Worm (Caenorhabditis elegans) whole organism, L4 larva: ENCODE measurements around the gene inf-1.

Experiments
- D1046.2 ChIP-seq: fragments of 200-800 bp; sonication (Bioruptor generic); IDR thresholded peaks from 2 replicates; pipeline ENCODE4 v1.3.6; 2022; ENCODE audit warnings: missing genetic modification characterization, missing compliant biosample characterization
- F26F4.8 ChIP-seq: fragments of 200-800 bp; sonication (Bioruptor generic); conservative IDR thresholded peaks from 2 replicates; pipeline ENCODE4 v1.3.6; 2022; ENCODE audit warnings: missing genetic modification characterization, missing compliant biosample characterization
- F37D6.2 ChIP-seq: sonication (generic microtip); optimal IDR thresholded peaks from 2 replicates; lab custom pipeline; 2016; ENCODE audit warnings: mild to moderate bottlenecking, missing genetic modification characterization, missing compliant biosample characterization
- F44E2.7 ChIP-seq: fragments of 200-800 bp; sonication (Bioruptor generic); IDR thresholded peaks from 2 replicates; pipeline ENCODE4 v2.1.2; 2022; ENCODE audit warnings: missing genetic modification characterization, missing compliant biosample characterization
- F49E8.2 ChIP-seq: sonication (generic microtip); optimal IDR thresholded peaks from 2 replicates; lab custom pipeline; 2016; ENCODE audit warnings: missing compliant biosample characterization, mild to moderate bottlenecking, missing genetic modification characterization, borderline replicate concordance
- T26A8.4 ChIP-seq: fragments of 200-800 bp; sonication (Bioruptor generic); IDR thresholded peaks from 2 replicates; pipeline ENCODE4 v1.3.6; 2022; ENCODE audit warnings: missing genetic modification characterization, missing compliant biosample characterization
- Y105C5A.15 ChIP-seq: fragments of 200-800 bp; sonication (Bioruptor generic); IDR thresholded peaks from 2 replicates; pipeline ENCODE4 v1.3.6; 2022; ENCODE audit warnings: missing genetic modification characterization, missing compliant biosample characterization
- Y75B8A.6 ChIP-seq: fragments of 200-800 bp; sonication (Bioruptor generic); IDR thresholded peaks from 2 replicates; pipeline ENCODE4 v1.3.6; 2022; ENCODE audit warnings: missing genetic modification reagents, missing genetic modification characterization, missing compliant biosample characterization
- aha-1 ChIP-seq: fragments of 150-350 bp; peaks from one replicate; lab custom pipeline; 2014; ENCODE audit warnings: missing biosample characterization, missing genetic modification characterization
- ama-1 ChIP-seq: fragments of 150-350 bp; optimal IDR thresholded peaks from 2 replicates; lab custom pipeline; 2014; ENCODE audit warnings: inconsistent platforms, mixed read lengths
- ceh-28 ChIP-seq: fragments of 150-350 bp; optimal IDR thresholded peaks from 2 replicates; lab custom pipeline; 2014; ENCODE audit warnings: missing biosample characterization, missing genetic modification reagents, missing genetic modification characterization
- ceh-32 ChIP-seq: sonication (generic microtip); optimal IDR thresholded peaks from 2 replicates; lab custom pipeline; 2016; ENCODE audit warnings: mild to moderate bottlenecking, missing genetic modification characterization, missing compliant biosample characterization; ENCODE audit not compliant: poor library complexity
- ceh-44 ChIP-seq: fragments of 200-800 bp; sonication (Bioruptor generic); IDR thresholded peaks from 2 replicates; pipeline ENCODE4 v1.3.6; 2022; ENCODE audit warnings: missing genetic modification reagents, missing genetic modification characterization, missing compliant biosample characterization
- ceh-82 ChIP-seq: sonication (generic microtip); optimal IDR thresholded peaks from 2 replicates; lab custom pipeline; 2017; ENCODE audit warnings: missing biosample characterization, missing genetic modification characterization
- ctbp-1 ChIP-seq: fragments of 200-800 bp; sonication (Bioruptor generic); IDR thresholded peaks from 2 replicates; pipeline ENCODE4 v1.3.6; 2022; ENCODE audit warnings: missing genetic modification reagents, missing genetic modification characterization, missing compliant biosample characterization
- daf-12 ChIP-seq: fragments of 150-350 bp; optimal IDR thresholded peaks from 2 replicates; lab custom pipeline; 2014; ENCODE audit warnings: missing biosample characterization, missing genetic modification reagents, missing genetic modification characterization
- daf-16 ChIP-seq, 3 experiments: sonication (generic microtip); optimal IDR thresholded peaks; 2 replicates each; lab custom pipeline; 2016 to 2017; ENCODE audit warnings: missing genetic modification characterization in 3 of 3, missing genetic modification reagents in 3 of 3, mild to moderate bottlenecking in 2 of 3, missing compliant biosample characterization in 2 of 3, missing biosample characterization in 1 of 3, moderate library complexity in 1 of 3
- daf-8 ChIP-seq: fragments of 200-800 bp; sonication (Bioruptor generic); IDR thresholded peaks from 2 replicates; pipeline ENCODE4 v1.3.6; 2022; ENCODE audit warnings: missing genetic modification characterization, missing compliant biosample characterization
- dmd-6 ChIP-seq: fragments of 200-800 bp; sonication (Bioruptor generic); IDR thresholded peaks from 2 replicates; pipeline ENCODE4 v1.3.6; 2022; ENCODE audit warnings: missing genetic modification reagents, missing genetic modification characterization, missing compliant biosample characterization
- dmd-8 ChIP-seq: fragments of 200-800 bp; sonication (Bioruptor generic); IDR thresholded peaks from 2 replicates; pipeline ENCODE4 v1.3.6; 2022; ENCODE audit warnings: missing genetic modification characterization, missing compliant biosample characterization
- duxl-1 ChIP-seq: sonication (generic microtip); optimal IDR thresholded peaks from 2 replicates; lab custom pipeline; 2016; ENCODE audit warnings: mild to moderate bottlenecking, missing genetic modification characterization, moderate library complexity, missing compliant biosample characterization; ENCODE audit not compliant: poor library complexity
- fos-1 ChIP-seq: fragments of 150-350 bp; optimal IDR thresholded peaks from 2 replicates; lab custom pipeline; 2014; ENCODE audit warnings: missing biosample characterization, missing genetic modification characterization
- hlh-30 ChIP-seq: sonication (generic microtip); optimal IDR thresholded peaks from 2 replicates; lab custom pipeline; 2017; ENCODE audit warnings: antibody characterized with exemption, mild to moderate bottlenecking, missing genetic modification characterization, missing compliant biosample characterization; ENCODE audit not compliant: insufficient read depth
- lin-29 ChIP-seq: fragments of 200-800 bp; sonication (Bioruptor generic); IDR thresholded peaks from 2 replicates; pipeline ENCODE4 v1.3.6; 2022; ENCODE audit warnings: missing genetic modification reagents, missing genetic modification characterization, missing compliant biosample characterization
- lin-38 ChIP-seq: fragments of 200-800 bp; sonication (Bioruptor generic); IDR thresholded peaks from 2 replicates; pipeline ENCODE4 v1.3.6; 2022; ENCODE audit warnings: missing genetic modification reagents, missing genetic modification characterization, missing compliant biosample characterization
- lin-39 ChIP-seq: fragments of 150-350 bp; optimal IDR thresholded peaks from 2 replicates; lab custom pipeline; 2014; ENCODE audit warnings: missing biosample characterization, missing genetic modification reagents, missing genetic modification characterization
- lir-3 ChIP-seq: sonication (generic microtip); optimal IDR thresholded peaks from 2 replicates; lab custom pipeline; 2016; ENCODE audit warnings: mild to moderate bottlenecking, missing genetic modification characterization, missing compliant biosample characterization
- madf-9 ChIP-seq: fragments of 200-800 bp; sonication (Bioruptor generic); conservative IDR thresholded peaks from 2 replicates; pipeline ENCODE4 v1.3.6; 2022; ENCODE audit warnings: missing genetic modification reagents, missing genetic modification characterization, missing compliant biosample characterization
- mdl-1 ChIP-seq, 2 experiments: fragments of 150-350 bp in 1 of 2; sonication (generic microtip) in 1 of 2; optimal IDR thresholded peaks; 2 replicates each; lab custom pipeline; 2014 to 2017; ENCODE audit warnings: missing biosample characterization in 2 of 2, missing genetic modification characterization in 2 of 2
- mdt-29 ChIP-seq: fragments of 200-800 bp; sonication (Bioruptor generic); IDR thresholded peaks from 2 replicates; pipeline ENCODE4 v1.3.6; 2022; ENCODE audit warnings: missing genetic modification reagents, missing genetic modification characterization, missing compliant biosample characterization
- mep-1 ChIP-seq: fragments of 150-350 bp; sonication (generic microtip); optimal IDR thresholded peaks from 3 replicates; lab custom pipeline; 2014; ENCODE audit warnings: missing biosample characterization, missing genetic modification characterization
- mxl-3 ChIP-seq: fragments of 200-800 bp; sonication (Bioruptor generic); optimal IDR thresholded peaks from 2 replicates; lab custom pipeline; 2018; ENCODE audit warnings: mild to moderate bottlenecking, missing genetic modification characterization, missing compliant biosample characterization
- nhr-102 ChIP-seq: sonication (generic microtip); optimal IDR thresholded peaks from 2 replicates; lab custom pipeline; 2016; ENCODE audit warnings: mild to moderate bottlenecking, missing genetic modification characterization, moderate library complexity, missing compliant biosample characterization
- nhr-237 ChIP-seq: sonication (generic microtip); optimal IDR thresholded peaks from 2 replicates; lab custom pipeline; 2017; ENCODE audit warnings: missing biosample characterization, missing genetic modification characterization
- nhr-25 ChIP-seq: sonication (generic microtip); optimal IDR thresholded peaks from 2 replicates; lab custom pipeline; 2017; ENCODE audit warnings: missing genetic modification characterization, mild to moderate bottlenecking, missing compliant biosample characterization, antibody characterized with exemption, moderate library complexity, borderline replicate concordance; ENCODE audit not compliant: insufficient read depth
- nhr-42 ChIP-seq: fragments of 200-800 bp; sonication (Bioruptor generic); IDR thresholded peaks from 2 replicates; pipeline ENCODE4 v1.3.6; 2022; ENCODE audit warnings: missing genetic modification characterization, missing compliant biosample characterization
- nhr-48 ChIP-seq: sonication (generic microtip); optimal IDR thresholded peaks from 2 replicates; lab custom pipeline; 2016; ENCODE audit warnings: mild to moderate bottlenecking, missing genetic modification characterization, missing compliant biosample characterization
- nhr-76 ChIP-seq: fragments of 150-350 bp; optimal IDR thresholded peaks from 2 replicates; lab custom pipeline; 2014; ENCODE audit warnings: missing biosample characterization, missing genetic modification characterization
- nhr-77 ChIP-seq: fragments of 150-350 bp; optimal IDR thresholded peaks from 2 replicates; lab custom pipeline; 2014; ENCODE audit warnings: missing biosample characterization, missing genetic modification characterization
- pha-4 ChIP-seq, 2 experiments: fragments of 150-350 bp in 1 of 2; fragments of 200-800 bp in 1 of 2; sonication (Bioruptor generic) in 1 of 2; IDR thresholded peaks in 1 of 2; optimal IDR thresholded peaks in 1 of 2; 2 replicates each; pipeline versions ENCODE4 v1.3.6 to Lab custom; 2014 to 2022; ENCODE audit warnings: missing genetic modification characterization in 2 of 2, missing genetic modification reagents in 2 of 2, missing biosample characterization in 1 of 2, missing compliant biosample characterization in 1 of 2
- rbr-2 ChIP-seq: sonication (generic microtip); optimal IDR thresholded peaks from 2 replicates; lab custom pipeline; 2016; ENCODE audit warnings: missing genotype, missing genetic modification characterization, missing compliant biosample characterization
- skn-1 ChIP-seq: fragments of 150-350 bp; optimal IDR thresholded peaks from 2 replicates; lab custom pipeline; 2014; ENCODE audit warnings: missing biosample characterization, missing genetic modification characterization
- spr-1 ChIP-seq: sonication (generic microtip); optimal IDR thresholded peaks from 2 replicates; lab custom pipeline; 2016; ENCODE audit warnings: mild to moderate bottlenecking, missing genetic modification characterization, missing compliant biosample characterization
- spr-3 ChIP-seq: fragments of 200-800 bp; sonication (Bioruptor generic); optimal IDR thresholded peaks from 2 replicates; lab custom pipeline; 2018; ENCODE audit warnings: mild to moderate bottlenecking, missing genetic modification characterization, missing compliant biosample characterization
- tag-97 ChIP-seq: fragments of 200-800 bp; sonication (Bioruptor generic); IDR thresholded peaks from 2 replicates; pipeline ENCODE4 v1.3.6; 2022; ENCODE audit warnings: missing genetic modification characterization, missing compliant biosample characterization
- tra-1 ChIP-seq: fragments of 200-800 bp; sonication (Bioruptor generic); IDR thresholded peaks from 2 replicates; pipeline ENCODE4 v1.3.6; 2022; ENCODE audit warnings: missing genetic modification reagents, missing genetic modification characterization, missing compliant biosample characterization
- unc-39 ChIP-seq: sonication (generic microtip); optimal IDR thresholded peaks from 2 replicates; lab custom pipeline; 2017; ENCODE audit warnings: missing biosample characterization, missing genetic modification characterization
- unc-62 ChIP-seq, 3 experiments: fragments of 150-350 bp in 1 of 3; sonication (generic microtip); optimal IDR thresholded peaks in 2 of 3; peaks in 1 of 3; 1 replicate in 1 of 3; 2 replicates in 2 of 3; lab custom pipeline; 2014 to 2017; ENCODE audit warnings: missing biosample characterization in 3 of 3, missing genetic modification characterization in 3 of 3, missing genetic modification reagents in 3 of 3, missing genotype in 1 of 3
- zag-1 ChIP-seq: fragments of 150-350 bp; optimal IDR thresholded peaks from 2 replicates; lab custom pipeline; 2014; ENCODE audit warnings: missing biosample characterization, missing genetic modification characterization
- zfp-2 ChIP-seq: sonication (generic microtip); optimal IDR thresholded peaks from 2 replicates; lab custom pipeline; 2016; ENCODE audit warnings: mild to moderate bottlenecking, missing genetic modification characterization, missing compliant biosample characterization
- zip-2 ChIP-seq: fragments of 150-350 bp; optimal IDR thresholded peaks from 2 replicates; lab custom pipeline; 2014; ENCODE audit warnings: missing biosample characterization, missing genetic modification characterization

The inf-1 gene

ce11 chrIII:6895166-6895565, 34.8 kb upstream of the inf-1 start:
- TF ChIP-seq ctbp-1 (GFP tag; lab: Robert Waterston, UW) (no peak), spr-1 (tag; lab: Kevin White, UChicago) (peak; percentile 40), daf-12 (no peak), unc-39 (tag; lab: Kevin White, UChicago) (no peak), ceh-32 (tag; lab: Kevin White, UChicago) (no peak), mep-1 (peak; percentile 65), dmd-6 (GFP tag; lab: Robert Waterston, UW) (peak; percentile 98), zip-2 (tag; lab: Kevin White, UChicago) (no peak), F37D6.2 (no peak), Y75B8A.6 (GFP tag; lab: Robert Waterston, UW) (no peak), nhr-42 (no peak), tra-1 (GFP tag; lab: Robert Waterston, UW) (peak; percentile 69; the same call in 1 of the 2 replicates), mdt-29 (no peak), duxl-1 (no peak), D1046.2 (GFP tag; lab: Robert Waterston, UW) (no peak), lin-29 (GFP tag; lab: Robert Waterston, UW) (no peak), T26A8.4 (GFP tag; lab: Robert Waterston, UW) (peak; percentile 66), fos-1 (tag; lab: Kevin White, UChicago) (no peak), mxl-3 (GFP tag; lab: Kevin White, UChicago) (peak; percentile 40), mdl-1 (tag; optimal IDR thresholded peaks at IDR 0.05; lab: Kevin White, UChicago) (peak in 1 of 2 experiments; percentile 75), pha-4 (GFP tag; IDR thresholded peaks at IDR 0.05; lab: Robert Waterston, UW) (no peak), pha-4 (tag; optimal IDR thresholded peaks at IDR 0.05; lab: Kevin White, UChicago) (no peak), ceh-82 (tag; lab: Kevin White, UChicago) (no peak), ceh-28 (tag; lab: Kevin White, UChicago) (no peak), Y105C5A.15 (GFP tag; lab: Robert Waterston, UW) (no peak), spr-3 (GFP tag; lab: Kevin White, UChicago) (no peak), madf-9 (GFP tag; lab: Robert Waterston, UW) (no peak), aha-1 (tag; lab: Kevin White, UChicago) (no peak), lin-39 (tag; lab: Kevin White, UChicago) (no peak), rbr-2 (tag; lab: Kevin White, UChicago) (no peak), nhr-48 (tag; lab: Kevin White, UChicago) (peak; percentile 83), unc-62 (GFP tag; optimal IDR thresholded peaks at IDR 0.05 in 1 of 2; lab: Kevin White, UChicago) (peak in 1 of 2 experiments; percentile 99), unc-62 (tag; optimal IDR thresholded peaks at IDR 0.05; lab: Kevin White, UChicago) (no peak), nhr-237 (tag; lab: Kevin White, UChicago) (no peak), daf-16 (GFP tag; optimal IDR thresholded peaks at IDR 0.05; lab: Kevin White, UChicago) (peak; percentile 64 to 70), daf-16 (tag; optimal IDR thresholded peaks at IDR 0.05; lab: Kevin White, UChicago) (peak; percentile 76), skn-1 (no peak), ama-1 (lab: Kevin White, UChicago) (peak; percentile 27), F26F4.8 (GFP tag; lab: Robert Waterston, UW) (no peak), zag-1 (tag; lab: Kevin White, UChicago) (no peak), tag-97 (GFP tag; lab: Robert Waterston, UW) (no peak), daf-8 (GFP tag; lab: Robert Waterston, UW) (no peak), nhr-77 (tag; lab: Kevin White, UChicago) (peak; percentile 45), F44E2.7 (GFP tag; lab: Robert Waterston, UW) (no peak), nhr-76 (peak; percentile 17), dmd-8 (GFP tag; lab: Robert Waterston, UW) (no peak), lir-3 (tag; lab: Kevin White, UChicago) (no peak), ceh-44 (GFP tag; lab: Robert Waterston, UW) (no peak), zfp-2 (tag; lab: Kevin White, UChicago) (no peak), hlh-30 (peak; percentile 75), F49E8.2 (no peak), nhr-102 (peak; percentile 63), nhr-25 (tag; lab: Kevin White, UChicago) (no peak), lin-38 (GFP tag; lab: Robert Waterston, UW) (peak; percentile 49)
